Fruit fly (Drosophila melanogaster): ENCODE data around the gene hay.

hay gene

DNA sequence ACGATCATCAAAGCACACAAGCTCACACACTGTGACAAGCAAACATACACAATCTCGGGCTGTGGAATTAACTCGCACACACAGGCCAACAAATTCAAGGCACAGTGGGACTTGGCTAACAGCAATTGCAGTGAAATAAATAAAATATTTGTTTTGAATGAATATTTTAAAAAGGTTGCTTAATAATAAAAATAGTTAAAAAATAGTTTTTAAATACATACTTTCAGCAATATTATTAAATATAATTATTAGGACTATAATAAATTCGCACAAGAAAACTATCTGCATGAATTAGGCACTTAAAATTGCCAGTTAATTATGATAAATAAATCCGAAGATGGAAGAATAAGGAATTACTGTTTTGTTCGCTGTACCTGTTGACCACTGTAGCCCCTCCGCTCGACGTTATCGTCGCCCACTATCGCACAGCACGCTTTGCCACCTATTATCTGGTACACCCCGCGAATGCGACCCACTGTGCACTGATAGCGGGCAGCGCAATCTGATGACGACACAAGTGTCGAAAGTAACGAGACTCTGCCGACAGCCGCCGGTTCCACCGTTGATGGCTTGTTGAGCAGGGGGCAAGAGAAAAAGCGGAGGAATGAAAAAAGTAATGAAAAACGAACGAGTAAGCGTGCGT is 52.0 kb downstream of the hay start (continued):
- TF ChIP-seq CG6791 (GFP tag; IDR thresholded peaks at IDR 0.05; ENCODE audit: partially characterized antibody) (0 out of 3 replicates have a peak, but pooled peaks have one; percentile 37), CG9437 (GFP tag; optimal IDR thresholded peaks at IDR 0.05) (peak; percentile 97), CG14014 (GFP tag; IDR thresholded peaks at IDR 0.05) (peak; percentile 97), vnd (GFP tag; IDR thresholded peaks at IDR 0.05; ENCODE audit: partially characterized antibody) (peak; percentile 39; the same call in 1 of the 3 replicates), CG14441 (GFP tag; IDR thresholded peaks at IDR 0.05) (peak; percentile 97), CG7357 (GFP tag; IDR thresholded peaks at IDR 0.05) (peak; percentile 93), CG34422 (GFP tag; IDR thresholded peaks at IDR 0.05) (peak; percentile 96; the same call in 2 of the 3 replicates), CG6654 (GFP tag; optimal IDR thresholded peaks at IDR 0.05) (peak; percentile 91), H15 (GFP tag; IDR thresholded peaks at IDR 0.05) (peak; percentile 93), Ptx1 (GFP tag; IDR thresholded peaks at IDR 0.05) (peak; percentile 99), Sox102F (GFP tag; optimal IDR thresholded peaks at IDR 0.05) (peak; percentile 98), CG11247 (GFP tag; IDR thresholded peaks at IDR 0.05) (peak; percentile 94), CG6254 (GFP tag; optimal IDR thresholded peaks at IDR 0.05) (peak; percentile 94), ATbp (GFP tag; optimal IDR thresholded peaks at IDR 0.05) (peak; percentile 96), CG30020 (tag; optimal IDR thresholded peaks at IDR 0.05) (peak; percentile 89), dm (GFP tag; optimal IDR thresholded peaks at IDR 0.05) (peak; percentile 69), CG1233 (GFP tag; optimal IDR thresholded peaks at IDR 0.05) (peak; percentile 98), Aef1 (GFP tag; IDR thresholded peaks at IDR 0.05) (peak; percentile 96), ci (GFP tag; IDR thresholded peaks at IDR 0.05) (peak; percentile 90; the same call in 2 of the 3 replicates), CG17361 (GFP tag; IDR thresholded peaks at IDR 0.05) (peak; percentile 99), CG33557 (GFP tag; optimal IDR thresholded peaks at IDR 0.05) (peak; percentile 91), wor (GFP tag; IDR thresholded peaks at IDR 0.05) (peak; percentile 96), B-H2 (GFP tag; optimal IDR thresholded peaks at IDR 0.05) (peak; percentile 95), jigr1 (GFP tag; IDR thresholded peaks at IDR 0.05) (peak; percentile 98), pita (GFP tag; optimal IDR thresholded peaks at IDR 0.05) (no peak), HHEX (GFP tag; optimal IDR thresholded peaks at IDR 0.05) (peak; percentile 98), CG14050 (GFP tag; IDR thresholded peaks at IDR 0.05) (peak; percentile 93), sc (optimal IDR thresholded peaks at IDR 0.05) (no peak), sc (GFP tag; optimal IDR thresholded peaks at IDR 0.05) (peak; percentile 98), CG32767 (GFP tag; IDR thresholded peaks at IDR 0.05) (peak; percentile 98), dimm (GFP tag; IDR thresholded peaks at IDR 0.05) (peak; percentile 91), CG2889 (GFP tag; IDR thresholded peaks at IDR 0.05) (peak; percentile 92), CG14860 (GFP tag; IDR thresholded peaks at IDR 0.05; ENCODE audit: partially characterized antibody) (no peak), bab2 (GFP tag; optimal IDR thresholded peaks at IDR 0.05) (peak; percentile 62), ac (GFP tag; optimal IDR thresholded peaks at IDR 0.05) (peak; percentile 83), CG7839 (tag; optimal IDR thresholded peaks at IDR 0.05) (peak; percentile 99), nom (GFP tag; optimal IDR thresholded peaks at IDR 0.05) (peak; percentile 87), ato (GFP tag; IDR thresholded peaks at IDR 0.05; ENCODE audit: partially characterized antibody) (no peak), Ssrp (tag; optimal IDR thresholded peaks at IDR 0.05) (peak; percentile 99), jumu (GFP tag; optimal IDR thresholded peaks at IDR 0.05) (peak; percentile 69), Six4 (GFP tag; optimal IDR thresholded peaks at IDR 0.05) (peak; percentile 97), Lpt (GFP tag; optimal IDR thresholded peaks at IDR 0.05) (no peak), Hmr (GFP tag; optimal IDR thresholded peaks at IDR 0.05) (peak; percentile 99), peb (GFP tag; IDR thresholded peaks at IDR 0.05) (peak; percentile 94), D (optimal IDR thresholded peaks at IDR 0.05) (no peak), D (GFP tag; optimal IDR thresholded peaks at IDR 0.05) (peak; percentile 99), CG2129 (GFP tag; IDR thresholded peaks at IDR 0.05; ENCODE audit: partially characterized antibody) (no peak), CG3065 (GFP tag; optimal IDR thresholded peaks at IDR 0.05) (peak; percentile 90), CG6175 (GFP tag; IDR thresholded peaks at IDR 0.05) (peak; percentile 96), jing (GFP tag; optimal IDR thresholded peaks at IDR 0.05) (peak; percentile 92)
